Fruit fly (Drosophila melanogaster): ENCODE results near the gene CG9801.

The CG9801 gene

dm6 chr3R:8715851-8716550 lies 31.5 kb downstream of the CG9801 start, which contains the start of gene TMEM216 (continued):
- TF ChIP-seq ATbp (GFP tag; optimal IDR thresholded peaks at IDR 0.05) (no peak), ERR (GFP tag; optimal IDR thresholded peaks at IDR 0.05) (no peak), tup (GFP tag; optimal IDR thresholded peaks at IDR 0.05) (no peak), gfzf (GFP tag; optimal IDR thresholded peaks at IDR 0.05) (peak; percentile 94), Bdp1 (GFP tag; optimal IDR thresholded peaks at IDR 0.05) (no peak), MESR4 (GFP tag; optimal IDR thresholded peaks at IDR 0.05) (peak; percentile 99), CG7556 (GFP tag; optimal IDR thresholded peaks at IDR 0.05) (no peak), Hsf (GFP tag; optimal IDR thresholded peaks at IDR 0.05) (no peak), Doc3 (GFP tag; IDR thresholded peaks at IDR 0.05; ENCODE audit: partially characterized antibody) (no peak; the same call in 2 of the 3 replicates), tx (GFP tag; optimal IDR thresholded peaks at IDR 0.05) (no peak), CG10147 (GFP tag; optimal IDR thresholded peaks at IDR 0.05) (no peak), pros (GFP tag; optimal IDR thresholded peaks at IDR 0.05) (no peak), CG7745 (tag; optimal IDR thresholded peaks at IDR 0.05) (no peak), ro (GFP tag; IDR thresholded peaks at IDR 0.05) (no peak), CG7357 (GFP tag; IDR thresholded peaks at IDR 0.05) (no peak), Ssrp (tag; optimal IDR thresholded peaks at IDR 0.05) (no peak), NC2β (GFP tag; optimal IDR thresholded peaks at IDR 0.05) (peak; percentile 8), pan (optimal IDR thresholded peaks at IDR 0.05) (no peak), pan (GFP tag; optimal IDR thresholded peaks at IDR 0.05 in 1 of 2, IDR thresholded peaks at IDR 0.05 in 1 of 2) (no peak), insv (GFP tag; optimal IDR thresholded peaks at IDR 0.05) (peak in 1 of 2 experiments; percentile 73), cad (GFP tag; optimal IDR thresholded peaks at IDR 0.05) (no peak), CG17612 (GFP tag; IDR thresholded peaks at IDR 0.05) (no peak), hth (optimal IDR thresholded peaks at IDR 0.05) (no peak), gt (GFP tag; IDR thresholded peaks at IDR 0.05) (no peak), lola (GFP tag; optimal IDR thresholded peaks at IDR 0.05) (no peak), CG9797 (GFP tag; optimal IDR thresholded peaks at IDR 0.05) (peak; percentile 88), CG18476 (GFP tag; optimal IDR thresholded peaks at IDR 0.05) (no peak), ranshi (GFP tag; IDR thresholded peaks at IDR 0.05) (no peak), Dll (GFP tag; IDR thresholded peaks at IDR 0.05; ENCODE audit: partially characterized antibody) (peak; percentile 71; the same call in 3 of the 4 replicates), nmo (GFP tag; optimal IDR thresholded peaks at IDR 0.05) (peak; percentile 10), phol (tag; optimal IDR thresholded peaks at IDR 0.05) (peak; percentile 12), CG15011 (GFP tag; optimal IDR thresholded peaks at IDR 0.05) (no peak), gce (GFP tag; IDR thresholded peaks at IDR 0.05) (no peak), dysf (GFP tag; IDR thresholded peaks at IDR 0.05) (no peak), Hmr (GFP tag; optimal IDR thresholded peaks at IDR 0.05) (no peak), ind (GFP tag; optimal IDR thresholded peaks at IDR 0.05) (no peak), dmrt99B (tag; optimal IDR thresholded peaks at IDR 0.05) (no peak), NfI (GFP tag; optimal IDR thresholded peaks at IDR 0.05) (no peak), org-1 (GFP tag; optimal IDR thresholded peaks at IDR 0.05) (no peak), gsb-n (tag; optimal IDR thresholded peaks at IDR 0.05) (no peak), CG2678 (tag; optimal IDR thresholded peaks at IDR 0.05) (no peak), run (tag; optimal IDR thresholded peaks at IDR 0.05) (no peak), hbn (GFP tag; IDR thresholded peaks at IDR 0.05; ENCODE audit: partially characterized antibody) (peak; percentile 38; the same call in 1 of the 2 replicates), Stat92E (GFP tag; optimal IDR thresholded peaks at IDR 0.05) (peak in 1 of 3 experiments; percentile 33), CG11723 (GFP tag; optimal IDR thresholded peaks at IDR 0.05) (no peak), tin (GFP tag; optimal IDR thresholded peaks at IDR 0.05) (no peak), pita (GFP tag; optimal IDR thresholded peaks at IDR 0.05) (no peak), Mrtf (GFP tag; IDR thresholded peaks at IDR 0.05) (no peak), HLH54F (GFP tag; optimal IDR thresholded peaks at IDR 0.05) (no peak), Tbp (GFP tag; optimal IDR thresholded peaks at IDR 0.05) (no peak)
